Worm (Caenorhabditis elegans) whole organism, L4 larva: ENCODE data around the gene timm-17B.1.

Source experiments
- F26F4.8 ChIP-seq: fragments of 200-800 bp; sonication (Bioruptor generic); conservative IDR thresholded peaks from 2 replicates; pipeline ENCODE4 v1.3.6; 2022; ENCODE audit warnings: missing genetic modification characterization, missing compliant biosample characterization
- F37D6.2 ChIP-seq: sonication (generic microtip); optimal IDR thresholded peaks from 2 replicates; lab custom pipeline; 2016; ENCODE audit warnings: mild to moderate bottlenecking, missing genetic modification characterization, missing compliant biosample characterization
- R02D3.7 ChIP-seq: fragments of 150-350 bp; sonication (generic microtip); optimal IDR thresholded peaks from 3 replicates; lab custom pipeline; 2014; ENCODE audit warnings: missing biosample characterization, missing genetic modification characterization
- ZK337.2 ChIP-seq: fragments of 200-800 bp; sonication (Bioruptor generic); IDR thresholded peaks from 2 replicates; pipeline ENCODE4 v1.3.6; 2022; ENCODE audit warnings: missing genetic modification reagents, missing genetic modification characterization, missing compliant biosample characterization
- ceh-44 ChIP-seq: fragments of 200-800 bp; sonication (Bioruptor generic); IDR thresholded peaks from 2 replicates; pipeline ENCODE4 v1.3.6; 2022; ENCODE audit warnings: missing genetic modification reagents, missing genetic modification characterization, missing compliant biosample characterization
- ceh-62 ChIP-seq: sonication (generic microtip); optimal IDR thresholded peaks from 2 replicates; lab custom pipeline; 2017; ENCODE audit warnings: missing biosample characterization, missing genetic modification characterization
- ces-1 ChIP-seq: fragments of 150-350 bp; sonication (generic microtip); optimal IDR thresholded peaks from 4 replicates; lab custom pipeline; 2014; ENCODE audit warnings: missing biosample characterization, missing genetic modification reagents, missing genetic modification characterization
- ctbp-1 ChIP-seq: fragments of 200-800 bp; sonication (Bioruptor generic); IDR thresholded peaks from 2 replicates; pipeline ENCODE4 v1.3.6; 2022; ENCODE audit warnings: missing genetic modification reagents, missing genetic modification characterization, missing compliant biosample characterization
- daf-16 ChIP-seq, 3 experiments: sonication (generic microtip); optimal IDR thresholded peaks; 2 replicates each; lab custom pipeline; 2016 to 2017; ENCODE audit warnings: missing genetic modification characterization in 3 of 3, missing genetic modification reagents in 3 of 3, mild to moderate bottlenecking in 2 of 3, missing compliant biosample characterization in 2 of 3, missing biosample characterization in 1 of 3, moderate library complexity in 1 of 3
- daf-19 ChIP-seq: fragments of 200-800 bp; sonication (Bioruptor generic); conservative IDR thresholded peaks from 2 replicates; pipeline ENCODE4 v1.3.6; 2022; ENCODE audit warnings: missing genetic modification characterization, missing compliant biosample characterization
- dmd-6 ChIP-seq: fragments of 200-800 bp; sonication (Bioruptor generic); IDR thresholded peaks from 2 replicates; pipeline ENCODE4 v1.3.6; 2022; ENCODE audit warnings: missing genetic modification reagents, missing genetic modification characterization, missing compliant biosample characterization
- dpl-1 ChIP-seq: fragments of 150-350 bp; optimal IDR thresholded peaks from 2 replicates; lab custom pipeline; 2014; ENCODE audit warnings: missing biosample characterization, missing genetic modification reagents, missing genetic modification characterization
- duxl-1 ChIP-seq: sonication (generic microtip); optimal IDR thresholded peaks from 2 replicates; lab custom pipeline; 2016; ENCODE audit warnings: mild to moderate bottlenecking, missing genetic modification characterization, moderate library complexity, missing compliant biosample characterization; ENCODE audit not compliant: poor library complexity
- dve-1 ChIP-seq: sonication (generic microtip); optimal IDR thresholded peaks from 2 replicates; lab custom pipeline; 2017; ENCODE audit warnings: antibody characterized with exemption, mild to moderate bottlenecking, missing genetic modification characterization, missing compliant biosample characterization; ENCODE audit not compliant: insufficient read depth
- gei-8 ChIP-seq: fragments of 200-800 bp; sonication (Bioruptor generic); optimal IDR thresholded peaks from 2 replicates; lab custom pipeline; 2018; ENCODE audit warnings: mild to moderate bottlenecking, missing genetic modification characterization, missing compliant biosample characterization
- hif-1 ChIP-seq, 2 experiments: sonication (generic microtip); optimal IDR thresholded peaks; 2 replicates each; lab custom pipeline; 2016 to 2017; ENCODE audit warnings: missing compliant biosample characterization in 2 of 2, missing genetic modification characterization in 2 of 2, missing genetic modification reagents in 2 of 2, missing genotype in 2 of 2, mild to moderate bottlenecking in 1 of 2
- hlh-11 ChIP-seq: fragments of 200-800 bp; sonication (Bioruptor generic); optimal IDR thresholded peaks from 2 replicates; lab custom pipeline; 2018; ENCODE audit warnings: mild to moderate bottlenecking, missing genetic modification characterization, missing compliant biosample characterization
- hlh-30 ChIP-seq: sonication (generic microtip); optimal IDR thresholded peaks from 2 replicates; lab custom pipeline; 2017; ENCODE audit warnings: antibody characterized with exemption, mild to moderate bottlenecking, missing genetic modification characterization, missing compliant biosample characterization; ENCODE audit not compliant: insufficient read depth
- jun-1 ChIP-seq: fragments of 150-350 bp; optimal IDR thresholded peaks from 2 replicates; lab custom pipeline; 2014; ENCODE audit warnings: missing biosample characterization, missing genetic modification reagents, missing genetic modification characterization
- lim-7 ChIP-seq: fragments of 200-800 bp; sonication (Bioruptor generic); IDR thresholded peaks from 2 replicates; pipeline ENCODE4 v1.3.6; 2022; ENCODE audit warnings: missing genetic modification characterization, missing compliant biosample characterization
- lin-13 ChIP-seq: fragments of 150-350 bp; optimal IDR thresholded peaks from 2 replicates; lab custom pipeline; 2014; ENCODE audit warnings: missing biosample characterization, missing genetic modification reagents, missing genetic modification characterization
- lin-38 ChIP-seq: fragments of 200-800 bp; sonication (Bioruptor generic); IDR thresholded peaks from 2 replicates; pipeline ENCODE4 v1.3.6; 2022; ENCODE audit warnings: missing genetic modification reagents, missing genetic modification characterization, missing compliant biosample characterization
- lsy-2 ChIP-seq, 2 experiments: fragments of 150-350 bp in 1 of 2; sonication (generic microtip) in 1 of 2; optimal IDR thresholded peaks; 2 replicates each; lab custom pipeline; 2014 to 2017; ENCODE audit warnings: missing biosample characterization in 2 of 2, missing genetic modification characterization in 2 of 2
- madf-5 ChIP-seq, 2 experiments: fragments of 200-800 bp; sonication (Bioruptor generic); IDR thresholded peaks; 2 replicates each; pipeline ENCODE4 v1.3.6; 2022; ENCODE audit warnings: missing compliant biosample characterization in 2 of 2, missing genetic modification characterization in 2 of 2
- mdt-29 ChIP-seq: fragments of 200-800 bp; sonication (Bioruptor generic); IDR thresholded peaks from 2 replicates; pipeline ENCODE4 v1.3.6; 2022; ENCODE audit warnings: missing genetic modification reagents, missing genetic modification characterization, missing compliant biosample characterization
- mep-1 ChIP-seq: fragments of 150-350 bp; sonication (generic microtip); optimal IDR thresholded peaks from 3 replicates; lab custom pipeline; 2014; ENCODE audit warnings: missing biosample characterization, missing genetic modification characterization
- mes-2 ChIP-seq: sonication (generic microtip); optimal IDR thresholded peaks from 2 replicates; lab custom pipeline; 2016; ENCODE audit warnings: missing genotype, mild to moderate bottlenecking, missing genetic modification characterization, missing compliant biosample characterization; ENCODE audit not compliant: poor library complexity, severe bottlenecking
- mxl-3 ChIP-seq: fragments of 200-800 bp; sonication (Bioruptor generic); optimal IDR thresholded peaks from 2 replicates; lab custom pipeline; 2018; ENCODE audit warnings: mild to moderate bottlenecking, missing genetic modification characterization, missing compliant biosample characterization
- nhr-102 ChIP-seq: sonication (generic microtip); optimal IDR thresholded peaks from 2 replicates; lab custom pipeline; 2016; ENCODE audit warnings: mild to moderate bottlenecking, missing genetic modification characterization, moderate library complexity, missing compliant biosample characterization
- nhr-11 ChIP-seq: fragments of 150-350 bp; optimal IDR thresholded peaks from 2 replicates; lab custom pipeline; 2014; ENCODE audit warnings: missing biosample characterization, missing genetic modification characterization
- nhr-111 ChIP-seq: fragments of 200-800 bp; sonication (Bioruptor generic); optimal IDR thresholded peaks from 2 replicates; lab custom pipeline; 2018; ENCODE audit warnings: mild to moderate bottlenecking, missing genetic modification characterization, missing compliant biosample characterization
- nhr-25 ChIP-seq: sonication (generic microtip); optimal IDR thresholded peaks from 2 replicates; lab custom pipeline; 2017; ENCODE audit warnings: missing genetic modification characterization, mild to moderate bottlenecking, missing compliant biosample characterization, antibody characterized with exemption, moderate library complexity, borderline replicate concordance; ENCODE audit not compliant: insufficient read depth
- nhr-28 ChIP-seq: fragments of 150-350 bp; optimal IDR thresholded peaks from 2 replicates; lab custom pipeline; 2014; ENCODE audit warnings: missing biosample characterization, missing genetic modification characterization
- nhr-41 ChIP-seq: fragments of 200-800 bp; sonication (Bioruptor generic); IDR thresholded peaks from 2 replicates; pipeline ENCODE4 v1.3.6; 2022; ENCODE audit warnings: missing genetic modification reagents, missing genetic modification characterization, missing compliant biosample characterization
- nhr-77 ChIP-seq: fragments of 150-350 bp; optimal IDR thresholded peaks from 2 replicates; lab custom pipeline; 2014; ENCODE audit warnings: missing biosample characterization, missing genetic modification characterization
- pha-4 ChIP-seq, 2 experiments: fragments of 150-350 bp in 1 of 2; fragments of 200-800 bp in 1 of 2; sonication (Bioruptor generic) in 1 of 2; IDR thresholded peaks in 1 of 2; optimal IDR thresholded peaks in 1 of 2; 2 replicates each; pipeline versions ENCODE4 v1.3.6 to Lab custom; 2014 to 2022; ENCODE audit warnings: missing genetic modification characterization in 2 of 2, missing genetic modification reagents in 2 of 2, missing biosample characterization in 1 of 2, missing compliant biosample characterization in 1 of 2
- php-3 ChIP-seq: fragments of 200-800 bp; sonication (Bioruptor generic); IDR thresholded peaks from 2 replicates; pipeline ENCODE4 v1.3.6; 2022; ENCODE audit warnings: missing genetic modification reagents, missing genetic modification characterization, missing compliant biosample characterization
- rbr-2 ChIP-seq: sonication (generic microtip); optimal IDR thresholded peaks from 2 replicates; lab custom pipeline; 2016; ENCODE audit warnings: missing genotype, missing genetic modification characterization, missing compliant biosample characterization
- sdz-12 ChIP-seq: fragments of 200-800 bp; sonication (Bioruptor generic); optimal IDR thresholded peaks from 2 replicates; lab custom pipeline; 2018; ENCODE audit warnings: mild to moderate bottlenecking, missing genetic modification characterization, missing compliant biosample characterization
- snpc-1.2 ChIP-seq: fragments of 200-800 bp; sonication (Bioruptor generic); IDR thresholded peaks from 2 replicates; pipeline ENCODE4 v1.3.6; 2022; ENCODE audit warnings: missing genetic modification reagents, missing genetic modification characterization, missing compliant biosample characterization
- spr-1 ChIP-seq: sonication (generic microtip); optimal IDR thresholded peaks from 2 replicates; lab custom pipeline; 2016; ENCODE audit warnings: mild to moderate bottlenecking, missing genetic modification characterization, missing compliant biosample characterization
- spr-3 ChIP-seq: fragments of 200-800 bp; sonication (Bioruptor generic); optimal IDR thresholded peaks from 2 replicates; lab custom pipeline; 2018; ENCODE audit warnings: mild to moderate bottlenecking, missing genetic modification characterization, missing compliant biosample characterization
- unc-39 ChIP-seq: sonication (generic microtip); optimal IDR thresholded peaks from 2 replicates; lab custom pipeline; 2017; ENCODE audit warnings: missing biosample characterization, missing genetic modification characterization
- zfp-2 ChIP-seq: sonication (generic microtip); optimal IDR thresholded peaks from 2 replicates; lab custom pipeline; 2016; ENCODE audit warnings: mild to moderate bottlenecking, missing genetic modification characterization, missing compliant biosample characterization
- zfp-3 ChIP-seq: fragments of 200-800 bp; sonication (Bioruptor generic); conservative IDR thresholded peaks from 2 replicates; pipeline ENCODE4 v1.3.6; 2022; ENCODE audit warnings: missing genetic modification reagents, missing genetic modification characterization, missing compliant biosample characterization
- zip-11 ChIP-seq: fragments of 200-800 bp; sonication (Bioruptor generic); IDR thresholded peaks from 2 replicates; pipeline ENCODE4 v1.3.6; 2022; ENCODE audit warnings: missing genetic modification characterization, missing compliant biosample characterization
- zip-2 ChIP-seq: fragments of 150-350 bp; optimal IDR thresholded peaks from 2 replicates; lab custom pipeline; 2014; ENCODE audit warnings: missing biosample characterization, missing genetic modification characterization
- ztf-11 ChIP-seq: fragments of 150-350 bp; optimal IDR thresholded peaks from 2 replicates; lab custom pipeline; 2014; ENCODE audit warnings: missing biosample characterization, missing genetic modification characterization
- ztf-7 ChIP-seq: fragments of 150-350 bp; optimal IDR thresholded peaks from 2 replicates; lab custom pipeline; 2014; ENCODE audit warnings: missing biosample characterization, missing genetic modification characterization

The timm-17B.1 gene

ce11 chrIV:4745422-4745821, at the start of gene timm-17B.1:
Gene timm-17B.1, minus strand, starts transcription at chrIV:4745492.
- TF ChIP-seq gei-8 (no peak), rbr-2 (tag; lab: Kevin White, UChicago) (peak; percentile 55), ceh-62 (tag; lab: Kevin White, UChicago) (no peak), snpc-1.2 (peak; percentile 64; the same call in 1 of the 2 replicates), lsy-2 (tag; optimal IDR thresholded peaks at IDR 0.05; lab: Kevin White, UChicago) (peak; percentile 52 to 96), ces-1 (GFP tag; lab: Kevin White, UChicago) (no peak), lim-7 (GFP tag; lab: Robert Waterston, UW) (no peak), nhr-28 (no peak), zip-2 (no peak), pha-4 (GFP tag; IDR thresholded peaks at IDR 0.05; lab: Robert Waterston, UW) (no peak), pha-4 (tag; optimal IDR thresholded peaks at IDR 0.05; lab: Kevin White, UChicago) (peak; percentile 65), nhr-41 (GFP tag; lab: Robert Waterston, UW) (no peak), lin-13 (GFP tag; lab: Kevin White, UChicago) (no peak), hif-1 (tag; optimal IDR thresholded peaks at IDR 0.05; lab: Kevin White, UChicago) (no peak), php-3 (GFP tag; lab: Robert Waterston, UW) (no peak), hlh-30 (tag; lab: Kevin White, UChicago) (peak; percentile 59), F37D6.2 (tag; lab: Kevin White, UChicago) (peak; percentile 45), dpl-1 (GFP tag; lab: Kevin White, UChicago) (peak; percentile 78), F26F4.8 (GFP tag; lab: Robert Waterston, UW) (no peak), mxl-3 (GFP tag; lab: Kevin White, UChicago) (no peak), nhr-111 (no peak), hlh-11 (tag; lab: Kevin White, UChicago) (peak; percentile 57), jun-1 (tag; lab: Kevin White, UChicago) (no peak), ceh-44 (GFP tag; lab: Robert Waterston, UW) (no peak), daf-19 (GFP tag; lab: Robert Waterston, UW) (no peak), daf-16 (GFP tag; optimal IDR thresholded peaks at IDR 0.05; lab: Kevin White, UChicago) (peak in 1 of 2 experiments; percentile 22), daf-16 (tag; optimal IDR thresholded peaks at IDR 0.05; lab: Kevin White, UChicago) (peak; percentile 43), dmd-6 (GFP tag; lab: Robert Waterston, UW) (0 out of 2 replicates have a peak, but pooled peaks have one; percentile 21), madf-5 (GFP tag; IDR thresholded peaks at IDR 0.05; lab: Robert Waterston, UW) (no peak), spr-3 (GFP tag; lab: Kevin White, UChicago) (no peak), ztf-7 (peak; percentile 84), zip-11 (no peak), zfp-3 (GFP tag; lab: Robert Waterston, UW) (no peak), nhr-102 (peak; percentile 57), ZK337.2 (GFP tag; lab: Robert Waterston, UW) (no peak), unc-39 (tag; lab: Kevin White, UChicago) (no peak), nhr-77 (tag; lab: Kevin White, UChicago) (peak; percentile 30), ctbp-1 (no peak), duxl-1 (tag; lab: Kevin White, UChicago) (peak; percentile 45), spr-1 (tag; lab: Kevin White, UChicago) (peak; percentile 57), mdt-29 (no peak), mes-2 (peak; percentile 72), lin-38 (GFP tag; lab: Robert Waterston, UW) (peak; percentile 89), zfp-2 (no peak), R02D3.7 (tag; lab: Kevin White, UChicago) (no peak), nhr-25 (no peak), sdz-12 (GFP tag; lab: Kevin White, UChicago) (no peak), dve-1 (peak; percentile 79), nhr-11 (tag; lab: Kevin White, UChicago) (peak; percentile 22), ztf-11 (no peak), mep-1 (tag; lab: Kevin White, UChicago) (peak; percentile 73)
